Fruit fly (Drosophila melanogaster) whole organism, embryonic: ENCODE data around the gene CG4962.

Source experiments
- Antp ChIP-seq: fragments of 200-800 bp; sonication (Bioruptor generic); optimal IDR thresholded peaks from 3 replicates; lab custom pipeline; 2016; ENCODE audit warnings: missing biosample characterization, missing genetic modification characterization
- Awh ChIP-seq: fragments of 200-800 bp; sonication (Bioruptor generic); IDR thresholded peaks from 2 replicates; pipeline ENCODE4, ENCODE4 v1.3.6; 2022; ENCODE audit warnings: missing biosample characterization, missing genetic modification characterization
- Bgb ChIP-seq: fragments of 200-800 bp; sonication (Bioruptor generic); IDR thresholded peaks from 2 replicates; pipeline ENCODE4 v1.3.6; 2022; ENCODE audit warnings: missing biosample characterization, missing genetic modification characterization; ENCODE audit not compliant: partially characterized antibody
- CG1024 ChIP-seq: fragments of 200-800 bp; sonication (Bioruptor generic); IDR thresholded peaks from 2 replicates; pipeline ENCODE4 v1.3.6; 2022; ENCODE audit warnings: missing biosample characterization, missing genetic modification characterization
- CG10321 ChIP-seq: fragments of 200-800 bp; sonication (Bioruptor generic); IDR thresholded peaks from 2 replicates; pipeline ENCODE4 v1.3.6; 2022; ENCODE audit warnings: missing biosample characterization, missing genetic modification characterization
- CG12769 ChIP-seq: fragments of 200-800 bp; sonication (Bioruptor generic); optimal IDR thresholded peaks from 2 replicates; lab custom pipeline; 2019; ENCODE audit warnings: missing biosample characterization, mild to moderate bottlenecking, missing genetic modification characterization, moderate library complexity
- CG14860 ChIP-seq: fragments of 200-800 bp; sonication (Bioruptor generic); IDR thresholded peaks from 3 replicates; pipeline ENCODE4 v1.3.6; 2022; ENCODE audit warnings: missing biosample characterization, missing genetic modification characterization; ENCODE audit not compliant: partially characterized antibody
- CG15269 ChIP-seq: fragments of 200-800 bp; sonication (Bioruptor generic); optimal IDR thresholded peaks from 2 replicates; lab custom pipeline; 2018; ENCODE audit warnings: missing biosample characterization, mild to moderate bottlenecking, missing genetic modification characterization, moderate library complexity
- CG15601 ChIP-seq: fragments of 200-800 bp; sonication (Bioruptor generic); optimal IDR thresholded peaks from 3 replicates; lab custom pipeline; 2019; ENCODE audit warnings: missing biosample characterization, mild to moderate bottlenecking, missing genetic modification characterization, moderate library complexity
- CG16813 ChIP-seq: fragments of 200-800 bp; sonication (Bioruptor generic); IDR thresholded peaks from 3 replicates; pipeline ENCODE4 v1.3.6; 2022; ENCODE audit warnings: missing biosample characterization, missing genetic modification characterization; ENCODE audit not compliant: partially characterized antibody
- CG2120 ChIP-seq: fragments of 200-800 bp; sonication (Bioruptor generic); optimal IDR thresholded peaks from 3 replicates; lab custom pipeline; 2016; ENCODE audit warnings: missing biosample characterization, missing genetic modification characterization
- CG30020 ChIP-seq: fragments of 200-800 bp; optimal IDR thresholded peaks from 2 replicates; lab custom pipeline; 2019; ENCODE audit warnings: missing biosample characterization, mild to moderate bottlenecking, missing genetic modification characterization, moderate library complexity
- CG31224 ChIP-seq: fragments of 200-800 bp; sonication (Bioruptor generic); IDR thresholded peaks from 2 replicates; pipeline ENCODE4 v1.3.6; 2022; ENCODE audit warnings: missing biosample characterization, missing genetic modification characterization
- CG32767 ChIP-seq: fragments of 200-800 bp; sonication (Bioruptor generic); IDR thresholded peaks from 2 replicates; pipeline ENCODE4 v1.3.6; 2022; ENCODE audit warnings: missing biosample characterization, missing genetic modification characterization
- CG4820 ChIP-seq: fragments of 200-800 bp; sonication (Bioruptor generic); optimal IDR thresholded peaks from 3 replicates; lab custom pipeline; 2016; ENCODE audit warnings: missing biosample characterization, missing genetic modification characterization
- CG5953 ChIP-seq: fragments of 200-800 bp; sonication (Bioruptor generic); IDR thresholded peaks from 2 replicates; pipeline ENCODE4 v1.3.6; 2022; ENCODE audit warnings: missing biosample characterization, missing genetic modification characterization
- Dref ChIP-seq: fragments of 200-800 bp; sonication (Bioruptor generic); IDR thresholded peaks from 2 replicates; pipeline ENCODE4 v1.3.6; 2022; ENCODE audit warnings: missing biosample characterization, missing genetic modification characterization
- Ets97D ChIP-seq: fragments of 200-800 bp; sonication (Bioruptor generic); optimal IDR thresholded peaks from 3 replicates; lab custom pipeline; 2016; ENCODE audit warnings: missing biosample characterization, missing genetic modification characterization
- H2.0 ChIP-seq: fragments of 200-800 bp; sonication (Bioruptor generic); IDR thresholded peaks from 2 replicates; pipeline ENCODE4 v1.3.6; 2022; ENCODE audit warnings: missing biosample characterization, missing genetic modification characterization
- Hr78 ChIP-seq, 2 experiments: fragments of 200-800 bp in 1 of 2; fragments of >200 bp in 1 of 2; sonication (Bioruptor generic) in 1 of 2; optimal IDR thresholded peaks; 2 replicates each; lab custom pipeline; 2017 to 2019; ENCODE audit warnings: missing biosample characterization in 2 of 2, missing genetic modification characterization in 2 of 2, mild to moderate bottlenecking in 1 of 2, moderate library complexity in 1 of 2
- Med ChIP-seq: fragments of 200-800 bp; sonication (Bioruptor generic); peaks from one replicate; lab custom pipeline; 2016; ENCODE audit warnings: missing biosample characterization, missing genetic modification characterization, mild to moderate bottlenecking, inconsistent platforms, moderate library complexity
- Neu2 ChIP-seq: fragments of 200-800 bp; sonication (Bioruptor generic); optimal IDR thresholded peaks from 3 replicates; lab custom pipeline; 2016; ENCODE audit warnings: missing biosample characterization, missing genetic modification characterization, borderline replicate concordance
- Pdp1 ChIP-seq, 2 experiments: fragments of 200-800 bp; sonication (Bioruptor generic); optimal IDR thresholded peaks; 3 replicates each; lab custom pipeline; 2016; ENCODE audit warnings: missing biosample characterization in 2 of 2, missing genetic modification characterization in 2 of 2, mild to moderate bottlenecking in 1 of 2, moderate library complexity in 1 of 2
- Scr ChIP-seq: fragments of 200-800 bp; sonication (Bioruptor generic); IDR thresholded peaks from 2 replicates; pipeline ENCODE4 v1.3.6; 2022; ENCODE audit warnings: missing biosample characterization, missing genetic modification characterization; ENCODE audit not compliant: partially characterized antibody
- TFAM ChIP-seq: fragments of 200-800 bp; sonication (Bioruptor generic); optimal IDR thresholded peaks from 2 replicates; lab custom pipeline; 2017; ENCODE audit warnings: missing biosample characterization, missing genetic modification characterization, inconsistent platforms
- Xrp1 ChIP-seq: fragments of 200-800 bp; sonication (Bioruptor generic); IDR thresholded peaks from 2 replicates; pipeline ENCODE4 v1.3.6; 2022; ENCODE audit warnings: missing biosample characterization, missing genetic modification characterization
- abd-A ChIP-seq: fragments of 200-800 bp; sonication (Bioruptor generic); optimal IDR thresholded peaks from 3 replicates; lab custom pipeline; 2019; ENCODE audit warnings: missing biosample characterization, mild to moderate bottlenecking, missing genetic modification characterization, moderate library complexity
- caup ChIP-seq: fragments of 200-800 bp; sonication (Bioruptor generic); optimal IDR thresholded peaks from 3 replicates; lab custom pipeline; 2017; ENCODE audit warnings: missing biosample characterization, mild to moderate bottlenecking, missing genetic modification characterization, moderate library complexity; ENCODE audit not compliant: severe bottlenecking
- chinmo ChIP-seq: fragments of 200-800 bp; sonication (Bioruptor generic); IDR thresholded peaks from 4 replicates; pipeline ENCODE4 v1.3.6; 2022; ENCODE audit warnings: missing biosample characterization, missing genetic modification characterization; ENCODE audit not compliant: partially characterized antibody
- dmrt99B ChIP-seq: fragments of 200-800 bp; sonication (Bioruptor generic); optimal IDR thresholded peaks from 2 replicates; lab custom pipeline; 2018; ENCODE audit warnings: missing biosample characterization, mild to moderate bottlenecking, missing genetic modification characterization, moderate library complexity
- jigr1 ChIP-seq: fragments of 200-800 bp; sonication (Bioruptor generic); IDR thresholded peaks from 3 replicates; pipeline ENCODE4 v1.3.6; 2022; ENCODE audit warnings: missing biosample characterization, missing genetic modification characterization
- ken ChIP-seq: fragments of 200-800 bp; sonication (Bioruptor generic); IDR thresholded peaks from 3 replicates; pipeline ENCODE4 v1.3.6; 2022; ENCODE audit warnings: missing biosample characterization, missing genetic modification characterization
- lilli ChIP-seq: fragments of 200-800 bp; sonication (Bioruptor generic); optimal IDR thresholded peaks from 3 replicates; lab custom pipeline; 2016; ENCODE audit warnings: missing biosample characterization, missing genetic modification characterization
- mirr ChIP-seq: fragments of 200-800 bp; sonication (Bioruptor generic); optimal IDR thresholded peaks from 3 replicates; lab custom pipeline; 2018; ENCODE audit warnings: missing biosample characterization, mild to moderate bottlenecking, missing genetic modification characterization
- nom ChIP-seq: fragments of 200-800 bp; sonication (Bioruptor generic); optimal IDR thresholded peaks from 2 replicates; lab custom pipeline; 2017; ENCODE audit warnings: missing biosample characterization, missing genetic modification characterization, mild to moderate bottlenecking, moderate library complexity, missing genetic modification reagents
- oc ChIP-seq: fragments of 200-800 bp; sonication (Bioruptor generic); optimal IDR thresholded peaks from 2 replicates; lab custom pipeline; 2018; ENCODE audit warnings: missing biosample characterization, mild to moderate bottlenecking, missing genetic modification characterization, moderate library complexity
- pan ChIP-seq, 4 experiments: fragments of >200 bp in 3 of 4; fragments of 200-800 bp in 1 of 4; sonication (Bioruptor generic) in 1 of 4; optimal IDR thresholded peaks in 3 of 4; IDR thresholded peaks in 1 of 4; 2 replicates each; pipeline versions ENCODE4 v1.3.6 to Lab custom; 2017 to 2022; ENCODE audit warnings: missing biosample characterization in 2 of 4, missing genetic modification characterization in 2 of 4, mixed read lengths in 1 of 4
- sd ChIP-seq: fragments of 200-800 bp; sonication (Bioruptor generic); optimal IDR thresholded peaks from 3 replicates; lab custom pipeline; 2018; ENCODE audit warnings: missing biosample characterization, mild to moderate bottlenecking, missing genetic modification characterization, moderate library complexity
- sima ChIP-seq: fragments of 200-800 bp; sonication (Bioruptor generic); optimal IDR thresholded peaks from 2 replicates; lab custom pipeline; 2016; ENCODE audit warnings: missing biosample characterization, missing genetic modification characterization
- slbo ChIP-seq: fragments of 200-800 bp; sonication (Bioruptor generic); IDR thresholded peaks from 2 replicates; pipeline ENCODE4 v1.3.6; 2022; ENCODE audit warnings: missing biosample characterization, missing genetic modification characterization
- vvl ChIP-seq: fragments of 200-800 bp; sonication (Bioruptor generic); IDR thresholded peaks from 2 replicates; pipeline ENCODE4 v1.3.6; 2022; ENCODE audit warnings: missing biosample characterization, missing genetic modification characterization

The CG4962 gene

DNA sequence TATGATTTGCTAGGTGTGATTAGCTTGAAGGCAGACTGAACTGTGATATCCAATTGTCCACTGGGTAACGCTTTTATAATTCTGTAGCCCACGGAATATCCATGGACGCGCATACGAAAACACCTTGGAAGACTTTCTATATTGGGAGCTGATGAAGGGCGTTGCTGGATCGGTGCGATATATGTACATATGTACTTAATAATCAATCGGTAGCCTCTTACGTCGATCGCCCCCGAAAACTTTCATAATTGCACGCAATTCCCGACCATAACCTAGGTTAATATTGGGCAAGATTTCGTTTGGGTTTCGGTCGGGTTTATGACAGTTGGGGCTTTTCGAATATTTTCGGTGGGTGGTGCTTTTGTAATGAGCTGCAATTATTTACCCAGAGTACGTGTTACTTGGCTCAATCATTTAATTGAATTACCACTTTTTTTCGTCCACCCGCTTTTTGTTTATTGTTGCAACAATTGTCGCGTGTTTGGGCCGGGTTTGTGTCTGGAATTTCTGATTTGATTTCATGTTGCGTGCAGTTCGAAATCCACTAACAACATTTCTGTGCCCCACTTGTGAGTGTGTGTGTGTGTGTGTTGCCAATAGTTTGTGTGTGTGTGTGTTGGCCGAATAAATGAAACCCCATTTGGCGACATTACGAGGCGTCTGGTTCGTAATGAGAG is 13.3 kb downstream of the CG4962 start, which contains the start of gene CG13049:
TSS of gene CG13049 (minus strand) at position 51 of the 677 bp plus-strand sequence.
- no peak for TF ChIP-seq CG4820
- no peak for TF ChIP-seq Med (GFP tag; lab: Kevin White, UChicago)
- TF ChIP-seq Xrp1: no peak
- TF ChIP-seq CG16813 (GFP tag; lab: Robert Waterston, UW): no peak
- no peak for TF ChIP-seq Dref (GFP tag; lab: Robert Waterston, UW)
- TF ChIP-seq pan (optimal IDR thresholded peaks at IDR 0.05; lab: Kevin White, UChicago): no peak
- TF ChIP-seq pan (GFP tag; optimal IDR thresholded peaks at IDR 0.05 in 1 of 2, IDR thresholded peaks at IDR 0.05 in 1 of 2): peak in 1 of 2 experiments; percentile 12
- TF ChIP-seq TFAM: no peak
- TF ChIP-seq CG30020 (tag; lab: Kevin White, UChicago): no peak
- TF ChIP-seq vvl: peak; percentile 52; the same call in 1 of the 2 replicates
- peak; percentile 3 for TF ChIP-seq sd (tag; lab: Kevin White, UChicago)

- TF ChIP-seq jigr1 (GFP tag; lab: Robert Waterston, UW): no peak
- no peak for TF ChIP-seq lilli (GFP tag; lab: Kevin White, UChicago)
- peak; percentile 56 for TF ChIP-seq oc (tag; lab: Kevin White, UChicago)
- TF ChIP-seq Hr78 (GFP tag; optimal IDR thresholded peaks at IDR 0.05; lab: Kevin White, UChicago): peak in 1 of 2 experiments; percentile 87
- no peak for TF ChIP-seq H2.0 (GFP tag; lab: Robert Waterston, UW)
- TF ChIP-seq Awh (GFP tag; lab: Robert Waterston, UW): peak; percentile 19; the same call in 1 of the 2 replicates
- no peak for TF ChIP-seq Ets97D
- TF ChIP-seq chinmo (GFP tag; lab: Robert Waterston, UW): 0 out of 4 replicates have a peak, but pooled peaks have one; percentile 65
- no peak for TF ChIP-seq Pdp1 (GFP tag; optimal IDR thresholded peaks at IDR 0.05; lab: Kevin White, UChicago)
- no peak for TF ChIP-seq Neu2 (GFP tag; lab: Kevin White, UChicago)
- no peak for TF ChIP-seq CG14860 (GFP tag; lab: Robert Waterston, UW)
- TF ChIP-seq caup (GFP tag; lab: Kevin White, UChicago): no peak
- no peak for TF ChIP-seq CG10321 (GFP tag; lab: Robert Waterston, UW)
- TF ChIP-seq ken (GFP tag; lab: Robert Waterston, UW): no peak
- TF ChIP-seq abd-A (tag; lab: Kevin White, UChicago): peak; percentile 75
- TF ChIP-seq CG12769: peak; percentile 50
- no peak for TF ChIP-seq mirr (GFP tag; lab: Kevin White, UChicago)
- peak; percentile 27 for TF ChIP-seq CG15269 (tag; lab: Kevin White, UChicago)
- TF ChIP-seq nom: peak; percentile 8
These were observed 15.3 kb downstream of the CG4962 start, which contains the start of gene CG13064 for dm6 chr3L:16279987-16280454. CG13064 (plus strand) TSS chr3L:16280404.

dm6 chr3L:16279171-16279570 is 16.2 kb downstream of the CG4962 start, which contains the start of gene CG13050:
CG13050 (minus strand) TSS chr3L:16279271.
- TF ChIP-seq CG31224 (GFP tag; lab: Robert Waterston, UW) (no peak), dmrt99B (no peak), CG15601 (tag; lab: Kevin White, UChicago) (no peak), CG1024 (no peak), slbo (GFP tag; lab: Robert Waterston, UW) (no peak), CG32767 (GFP tag; lab: Robert Waterston, UW) (no peak), Antp (GFP tag; lab: Kevin White, UChicago) (no peak), sima (GFP tag; lab: Kevin White, UChicago) (no peak), Scr (GFP tag; lab: Robert Waterston, UW) (no peak), CG5953 (no peak), CG2120 (no peak), Bgb (no peak)
